Worm (Caenorhabditis elegans) whole organism, L3 larva: Measurements from ENCODE around the gene nep-21.

Experiments used
- R02D3.7 ChIP-seq: fragments of 150-350 bp; optimal IDR thresholded peaks from 2 replicates; lab custom pipeline; 2014; ENCODE audit warnings: missing biosample characterization, missing genetic modification characterization
- ZK546.5 ChIP-seq: sonication (generic microtip); optimal IDR thresholded peaks from 2 replicates; lab custom pipeline; 2017; ENCODE audit warnings: missing biosample characterization, missing genetic modification characterization
- aly-2 ChIP-seq: fragments of 150-350 bp; optimal IDR thresholded peaks from 2 replicates; lab custom pipeline; 2014; ENCODE audit warnings: missing biosample characterization, missing genetic modification characterization
- ama-1 ChIP-seq: fragments of 150-350 bp; optimal IDR thresholded peaks from 2 replicates; lab custom pipeline; 2018
- ceh-16 ChIP-seq: sonication (generic microtip); optimal IDR thresholded peaks from 2 replicates; lab custom pipeline; 2017; ENCODE audit warnings: missing biosample characterization, missing genetic modification characterization
- ceh-28 ChIP-seq: fragments of 150-350 bp; optimal IDR thresholded peaks from 2 replicates; lab custom pipeline; 2014; ENCODE audit warnings: missing biosample characterization, missing genetic modification reagents, missing genetic modification characterization
- ceh-82 ChIP-seq: fragments of 150-350 bp; optimal IDR thresholded peaks from 2 replicates; lab custom pipeline; 2014; ENCODE audit warnings: missing biosample characterization, missing genetic modification characterization
- ceh-9 ChIP-seq: sonication (generic microtip); optimal IDR thresholded peaks from 2 replicates; lab custom pipeline; 2018; ENCODE audit warnings: missing biosample characterization, missing genetic modification characterization
- daf-12 ChIP-seq: fragments of 150-350 bp; optimal IDR thresholded peaks from 2 replicates; lab custom pipeline; 2014; ENCODE audit warnings: missing biosample characterization, missing genetic modification reagents, missing genetic modification characterization
- egl-27 ChIP-seq: sonication (generic microtip); optimal IDR thresholded peaks from 4 replicates; lab custom pipeline; 2017; ENCODE audit warnings: missing biosample characterization, missing genetic modification reagents, missing genetic modification characterization
- egl-5 ChIP-seq: fragments of 150-350 bp; optimal IDR thresholded peaks from 2 replicates; lab custom pipeline; 2017; ENCODE audit warnings: missing biosample characterization, missing genetic modification reagents, missing genetic modification characterization, inconsistent platforms
- elt-1 ChIP-seq: fragments of 150-350 bp; optimal IDR thresholded peaks from 2 replicates; lab custom pipeline; 2014; ENCODE audit warnings: missing biosample characterization, missing genetic modification characterization
- elt-2 ChIP-seq: sonication (generic microtip); optimal IDR thresholded peaks from 2 replicates; lab custom pipeline; 2016; ENCODE audit warnings: missing genetic modification reagents, mild to moderate bottlenecking, missing genetic modification characterization, missing compliant biosample characterization
- elt-3 ChIP-seq, 3 experiments: fragments of 150-350 bp in 1 of 3; sonication (generic microtip) in 2 of 3; optimal IDR thresholded peaks; 2 replicates in 2 of 3; 4 replicates in 1 of 3; lab custom pipeline; 2014 to 2017; ENCODE audit warnings: missing biosample characterization in 3 of 3, missing genetic modification characterization in 3 of 3
- eor-1 ChIP-seq, 2 experiments: fragments of 150-350 bp; optimal IDR thresholded peaks; 2 replicates each; lab custom pipeline; 2014 to 2018; ENCODE audit warnings: missing biosample characterization in 2 of 2, missing genetic modification characterization in 2 of 2
- fkh-10 ChIP-seq: sonication (generic microtip); optimal IDR thresholded peaks from 2 replicates; lab custom pipeline; 2017; ENCODE audit warnings: missing biosample characterization, missing genetic modification reagents, missing genetic modification characterization
- fkh-2 ChIP-seq: fragments of 150-350 bp; optimal IDR thresholded peaks from 2 replicates; lab custom pipeline; 2014; ENCODE audit warnings: missing biosample characterization, missing genetic modification reagents, missing genetic modification characterization
- fos-1 ChIP-seq: fragments of 150-350 bp; optimal IDR thresholded peaks from 2 replicates; lab custom pipeline; 2014; ENCODE audit warnings: missing biosample characterization, missing genetic modification characterization
- hmg-11 ChIP-seq: sonication (generic microtip); optimal IDR thresholded peaks from 2 replicates; lab custom pipeline; 2016; ENCODE audit warnings: missing genetic modification characterization, missing compliant biosample characterization
- jun-1 ChIP-seq: fragments of 150-350 bp; optimal IDR thresholded peaks from 2 replicates; lab custom pipeline; 2014; ENCODE audit warnings: missing biosample characterization, missing genetic modification reagents, missing genetic modification characterization
- lin-15B ChIP-seq: fragments of 150-350 bp; optimal IDR thresholded peaks from 2 replicates; lab custom pipeline; 2014; ENCODE audit warnings: missing biosample characterization, missing genetic modification characterization
- lin-39 ChIP-seq: fragments of 150-350 bp; optimal IDR thresholded peaks from 2 replicates; lab custom pipeline; 2018; ENCODE audit warnings: missing biosample characterization, missing genetic modification reagents, missing genetic modification characterization
- lsy-12 ChIP-seq: sonication (generic microtip); optimal IDR thresholded peaks from 2 replicates; lab custom pipeline; 2016; ENCODE audit warnings: mild to moderate bottlenecking, missing genetic modification characterization, missing compliant biosample characterization
- mdl-1 ChIP-seq: fragments of 150-350 bp; optimal IDR thresholded peaks from 2 replicates; lab custom pipeline; 2014; ENCODE audit warnings: missing biosample characterization, missing genetic modification characterization
- mml-1 ChIP-seq: fragments of 150-350 bp; sonication (generic microtip); optimal IDR thresholded peaks from 3 replicates; lab custom pipeline; 2014; ENCODE audit warnings: missing biosample characterization, missing genetic modification characterization
- nfya-1 ChIP-seq: sonication (generic microtip); optimal IDR thresholded peaks from 2 replicates; lab custom pipeline; 2017; ENCODE audit warnings: missing genetic modification characterization, mild to moderate bottlenecking, missing compliant biosample characterization, antibody characterized with exemption, moderate library complexity; ENCODE audit not compliant: insufficient read depth
- nhr-11 ChIP-seq: fragments of 150-350 bp; optimal IDR thresholded peaks from 2 replicates; lab custom pipeline; 2014; ENCODE audit warnings: missing biosample characterization, missing genetic modification characterization
- nhr-12 ChIP-seq: fragments of 150-350 bp; optimal IDR thresholded peaks from 2 replicates; lab custom pipeline; 2014; ENCODE audit warnings: missing biosample characterization, missing genetic modification characterization
- nhr-23 ChIP-seq: fragments of 150-350 bp; optimal IDR thresholded peaks from 2 replicates; lab custom pipeline; 2014; ENCODE audit warnings: missing biosample characterization, missing genetic modification reagents, missing genetic modification characterization
- nhr-237 ChIP-seq: fragments of 150-350 bp; optimal IDR thresholded peaks from 2 replicates; lab custom pipeline; 2014; ENCODE audit warnings: missing biosample characterization, missing genetic modification characterization
- nhr-25 ChIP-seq: sonication (generic microtip); optimal IDR thresholded peaks from 2 replicates; lab custom pipeline; 2017; ENCODE audit warnings: missing biosample characterization, missing genetic modification characterization
- nhr-28 ChIP-seq: fragments of 150-350 bp; optimal IDR thresholded peaks from 2 replicates; lab custom pipeline; 2014; ENCODE audit warnings: missing biosample characterization, missing genetic modification characterization
- nhr-43 ChIP-seq: sonication (generic microtip); optimal IDR thresholded peaks from 2 replicates; lab custom pipeline; 2016; ENCODE audit warnings: mild to moderate bottlenecking, missing genetic modification characterization, missing compliant biosample characterization; ENCODE audit not compliant: poor library complexity, severe bottlenecking
- nhr-67 ChIP-seq: fragments of 150-350 bp; optimal IDR thresholded peaks from 2 replicates; lab custom pipeline; 2014; ENCODE audit warnings: missing biosample characterization, missing genetic modification characterization
- nhr-76 ChIP-seq: fragments of 150-350 bp; sonication (generic microtip); optimal IDR thresholded peaks from 5 replicates; lab custom pipeline; 2014; ENCODE audit warnings: missing biosample characterization, missing genetic modification characterization
- nhr-77 ChIP-seq: fragments of 150-350 bp; optimal IDR thresholded peaks from 2 replicates; lab custom pipeline; 2014; ENCODE audit warnings: missing biosample characterization, missing genetic modification characterization
- pha-4 ChIP-seq: fragments of 150-350 bp; optimal IDR thresholded peaks from 2 replicates; lab custom pipeline; 2014; ENCODE audit warnings: missing biosample characterization, missing genetic modification reagents, missing genetic modification characterization
- pqm-1 ChIP-seq: fragments of 150-350 bp; optimal IDR thresholded peaks from 2 replicates; lab custom pipeline; 2017; ENCODE audit warnings: missing biosample characterization, missing genetic modification characterization, inconsistent platforms
- sea-2 ChIP-seq: fragments of 150-350 bp; sonication (generic microtip); optimal IDR thresholded peaks from 4 replicates; lab custom pipeline; 2014; ENCODE audit warnings: missing biosample characterization, missing genetic modification reagents, missing genetic modification characterization
- skn-1 ChIP-seq: fragments of 150-350 bp; optimal IDR thresholded peaks from 2 replicates; lab custom pipeline; 2014; ENCODE audit warnings: missing biosample characterization, missing genetic modification characterization
- snpc-4 ChIP-seq: fragments of 150-350 bp; optimal IDR thresholded peaks from 2 replicates; lab custom pipeline; 2014; ENCODE audit warnings: missing biosample characterization, missing genetic modification characterization
- tbx-2 ChIP-seq: sonication (generic microtip); optimal IDR thresholded peaks from 2 replicates; lab custom pipeline; 2016; ENCODE audit warnings: mild to moderate bottlenecking, missing genetic modification characterization, missing compliant biosample characterization
- unc-39 ChIP-seq: sonication (generic microtip); optimal IDR thresholded peaks from 4 replicates; lab custom pipeline; 2017; ENCODE audit warnings: missing biosample characterization, missing genetic modification characterization
- unc-62 ChIP-seq: fragments of 150-350 bp; sonication (generic microtip); optimal IDR thresholded peaks from 4 replicates; lab custom pipeline; 2014; ENCODE audit warnings: missing biosample characterization, missing genetic modification reagents, missing genetic modification characterization
- zag-1 ChIP-seq: fragments of 150-350 bp; optimal IDR thresholded peaks from 2 replicates; lab custom pipeline; 2014; ENCODE audit warnings: missing biosample characterization, missing genetic modification characterization
- ztf-11 ChIP-seq: fragments of 150-350 bp; optimal IDR thresholded peaks from 2 replicates; lab custom pipeline; 2014; ENCODE audit warnings: missing biosample characterization, missing genetic modification characterization
- ztf-4 ChIP-seq: fragments of 150-350 bp; optimal IDR thresholded peaks from 2 replicates; lab custom pipeline; 2014; ENCODE audit warnings: missing biosample characterization, missing genetic modification characterization

Gene nep-21

ce11 chrV:14200086-14200485 lies 26.2 kb downstream of the nep-21 start:
- TF ChIP-seq R02D3.7 (peak; percentile 79), mml-1 (tag; lab: Kevin White, UChicago) (no peak), lin-39 (tag; lab: Kevin White, UChicago) (peak; percentile 95), mdl-1 (tag; lab: Kevin White, UChicago) (peak; percentile 58), elt-3 (tag; optimal IDR thresholded peaks at IDR 0.05; lab: Kevin White, UChicago) (peak in 2 of 3 experiments; percentile 81 to 84), ceh-28 (tag; lab: Kevin White, UChicago) (peak; percentile 87), ama-1 (lab: Kevin White, UChicago) (no peak), fkh-10 (peak; percentile 11), lin-15B (tag; lab: Kevin White, UChicago) (peak; percentile 83), aly-2 (tag; lab: Kevin White, UChicago) (no peak), nfya-1 (tag; lab: Kevin White, UChicago) (peak; percentile 93), ceh-82 (tag; lab: Kevin White, UChicago) (peak; percentile 49), unc-39 (tag; lab: Kevin White, UChicago) (no peak), nhr-237 (no peak), nhr-28 (tag; lab: Kevin White, UChicago) (no peak), fos-1 (no peak), egl-5 (peak; percentile 87), tbx-2 (tag; lab: Kevin White, UChicago) (peak; percentile 67), jun-1 (tag; lab: Kevin White, UChicago) (peak; percentile 93), eor-1 (tag; optimal IDR thresholded peaks at IDR 0.05; lab: Kevin White, UChicago) (peak in 1 of 2 experiments; percentile 27), elt-1 (peak; percentile 40), hmg-11 (tag; lab: Kevin White, UChicago) (peak; percentile 83), lsy-12 (peak; percentile 85), egl-27 (tag; lab: Kevin White, UChicago) (peak; percentile 11), pqm-1 (tag; lab: Kevin White, UChicago) (peak; percentile 81), ceh-9 (tag; lab: Kevin White, UChicago) (no peak), zag-1 (tag; lab: Kevin White, UChicago) (no peak), daf-12 (no peak), nhr-67 (tag; lab: Kevin White, UChicago) (no peak), pha-4 (peak; percentile 96), ceh-16 (no peak), nhr-77 (tag; lab: Kevin White, UChicago) (no peak), elt-2 (peak; percentile 85), skn-1 (tag; lab: Kevin White, UChicago) (peak; percentile 92), nhr-11 (tag; lab: Kevin White, UChicago) (peak; percentile 91), nhr-12 (tag; lab: Kevin White, UChicago) (no peak), sea-2 (GFP tag; lab: Kevin White, UChicago) (peak; percentile 83), nhr-43 (tag; lab: Kevin White, UChicago) (peak; percentile 78), snpc-4 (tag; lab: Kevin White, UChicago) (peak; percentile 67), unc-62 (GFP tag; lab: Kevin White, UChicago) (peak; percentile 92), ztf-4 (tag; lab: Kevin White, UChicago) (peak; percentile 17), ZK546.5 (tag; lab: Kevin White, UChicago) (no peak), nhr-25 (peak; percentile 91), nhr-76 (tag; lab: Kevin White, UChicago) (no peak), fkh-2 (tag; lab: Kevin White, UChicago) (peak; percentile 76), ztf-11 (tag; lab: Kevin White, UChicago) (no peak), nhr-23 (tag; lab: Kevin White, UChicago) (peak; percentile 82)
